Fruit fly (Drosophila melanogaster) whole organism: ENCODE results near the gene Polr1D.

Experiments used
- CG8478 ChIP-seq: fragments of >200 bp; optimal IDR thresholded peaks from 2 replicates; lab custom pipeline; 2018; ENCODE audit warnings: inconsistent platforms
- Dll ChIP-seq: fragments of >200 bp; optimal IDR thresholded peaks from 2 replicates; lab custom pipeline; 2017
- EcR ChIP-seq, 2 experiments: fragments of >200 bp; optimal IDR thresholded peaks; 2 replicates each; lab custom pipeline; 2017; ENCODE audit warnings: missing biosample characterization in 2 of 2, missing genetic modification characterization in 2 of 2, missing genetic modification reagents in 2 of 2
- pan ChIP-seq: fragments of >200 bp; optimal IDR thresholded peaks from 2 replicates; lab custom pipeline; 2017
- psq ChIP-seq: fragments of >200 bp; optimal IDR thresholded peaks from 2 replicates; lab custom pipeline; 2017
- usp ChIP-seq: fragments of >200 bp; optimal IDR thresholded peaks from 2 replicates; lab custom pipeline; 2017; ENCODE audit warnings: missing biosample characterization, missing genetic modification characterization, mixed read lengths

The Polr1D gene

dm6 chr2L:19108377-19108876, 26.6 kb downstream of the Polr1D start, which contains the start of gene Lim3:
TSS of gene Lim3 (minus strand) at chr2L:19108427.
- TF ChIP-seq psq (lab: Kevin White, UChicago) (no peak), CG8478 (lab: Kevin White, UChicago) (no peak), EcR (GFP tag; optimal IDR thresholded peaks at IDR 0.05; lab: Kevin White, UChicago) (no peak), pan (lab: Kevin White, UChicago) (no peak)

DNA sequence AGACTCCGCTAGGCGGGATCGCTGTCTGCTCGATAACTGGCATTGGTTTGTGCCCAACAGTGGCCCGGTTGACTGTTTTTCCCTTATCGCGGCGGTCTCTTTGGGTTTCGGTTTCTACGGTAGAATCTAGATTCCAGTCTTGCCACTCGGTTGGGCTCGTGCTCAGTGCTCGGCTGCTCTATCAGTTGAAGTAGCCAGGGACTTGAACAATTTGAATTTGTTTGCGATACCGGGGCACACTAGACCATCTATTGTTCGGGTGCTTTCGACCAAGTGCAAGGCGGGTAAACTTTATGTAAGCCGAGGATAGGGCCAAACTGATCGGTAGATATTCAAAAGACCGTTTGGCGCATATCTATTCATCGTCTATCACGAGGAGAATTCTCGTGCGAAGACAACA, 28.8 kb downstream of the Polr1D start:
- TF ChIP-seq CG8478 (lab: Kevin White, UChicago) (no peak), EcR (GFP tag; optimal IDR thresholded peaks at IDR 0.05; lab: Kevin White, UChicago) (no peak)

DNA sequence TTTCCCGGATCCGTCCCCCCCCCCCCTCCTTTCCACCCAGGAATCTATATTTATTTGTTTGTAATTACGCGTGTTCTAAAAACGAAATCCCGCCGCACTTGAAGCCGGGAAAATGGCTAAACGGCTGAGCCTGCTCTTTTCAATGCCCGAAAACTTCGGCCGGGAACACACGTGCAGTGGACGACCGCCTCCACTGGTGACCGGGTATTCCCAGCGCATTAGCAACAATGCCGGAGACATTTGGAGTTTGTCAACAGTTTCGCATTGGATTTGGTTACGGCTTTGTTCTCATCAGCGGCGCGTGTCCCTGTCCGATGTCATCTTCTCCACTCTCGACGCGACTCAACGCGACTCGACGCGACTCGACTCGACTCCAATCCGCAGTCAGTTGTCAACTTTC, 30.6 kb downstream of the Polr1D start:
- TF ChIP-seq Dll (no peak), usp (GFP tag; lab: Kevin White, UChicago) (no peak), pan (lab: Kevin White, UChicago) (no peak), CG8478 (lab: Kevin White, UChicago) (no peak), psq (lab: Kevin White, UChicago) (no peak), EcR (GFP tag; optimal IDR thresholded peaks at IDR 0.05; lab: Kevin White, UChicago) (no peak)

DNA sequence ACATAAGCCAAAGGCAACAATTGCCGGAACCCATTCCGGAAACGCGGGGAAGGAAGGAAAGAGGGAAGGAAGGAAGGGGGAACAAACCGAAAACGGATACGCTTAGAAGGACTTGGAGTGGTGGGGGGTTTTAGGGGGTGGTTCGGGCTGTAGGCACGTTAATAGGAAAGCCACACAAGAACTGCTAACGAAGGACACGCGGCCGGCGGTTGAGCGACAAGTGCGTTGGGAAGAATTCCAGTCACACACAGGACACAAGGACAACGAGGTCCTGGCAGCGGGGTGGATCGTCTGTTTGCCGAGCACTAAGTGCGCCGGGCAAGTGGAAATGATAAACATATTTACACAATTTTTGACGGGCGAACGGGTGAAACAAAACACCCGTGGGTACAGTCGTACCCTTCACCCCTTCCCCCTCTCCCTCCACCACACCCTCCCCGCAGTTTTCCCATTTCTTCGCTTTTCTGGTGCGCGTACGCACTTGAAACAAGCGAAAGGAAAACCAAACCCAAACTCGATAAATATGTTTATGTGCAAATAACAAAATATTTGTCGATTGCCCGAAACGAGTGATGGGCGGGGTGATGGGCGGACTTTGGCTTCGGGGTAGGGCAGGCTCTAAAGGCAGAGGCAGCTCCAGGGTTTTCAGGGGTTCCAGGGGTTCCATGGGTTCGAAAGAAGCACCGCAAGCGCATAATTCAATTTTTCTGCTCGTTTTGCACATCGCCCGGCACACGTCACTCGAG, 31.7 kb downstream of the Polr1D start:
- no peak for TF ChIP-seq psq (lab: Kevin White, UChicago)
- no peak for TF ChIP-seq usp (GFP tag; lab: Kevin White, UChicago)
- no peak for TF ChIP-seq Dll
- TF ChIP-seq pan (lab: Kevin White, UChicago) = no peak
- TF ChIP-seq CG8478 (lab: Kevin White, UChicago) = no peak
- no peak for TF ChIP-seq EcR (GFP tag; optimal IDR thresholded peaks at IDR 0.05; lab: Kevin White, UChicago)

DNA sequence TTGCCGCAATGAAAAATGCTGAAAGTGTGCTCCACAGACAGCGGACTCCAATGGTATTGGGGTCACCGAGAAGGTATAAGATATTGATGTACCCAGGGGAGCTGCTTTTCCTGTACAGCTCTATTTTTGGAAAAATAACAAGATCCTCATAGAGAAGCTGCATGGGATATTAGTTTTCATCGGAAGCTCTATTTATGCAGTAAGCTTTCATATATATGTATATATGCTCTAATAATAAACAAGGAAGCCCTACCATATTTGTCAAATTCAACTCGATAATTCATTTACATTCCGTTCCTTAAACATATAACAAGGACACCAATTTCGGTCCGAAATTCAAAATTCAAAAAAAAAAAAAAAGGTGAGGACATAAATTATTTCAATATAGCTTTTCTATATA, 33.3 kb downstream of the Polr1D start, which contains the start of the genes CG17344 and CG43731:
TSS of gene CG17344 (plus strand) at position 301 of the 400 bp plus-strand sequence.
TSS of gene CG43731 (plus strand) at position 301 of the 400 bp plus-strand sequence.
- TF ChIP-seq EcR (GFP tag; optimal IDR thresholded peaks at IDR 0.05; lab: Kevin White, UChicago) (no peak), CG8478 (lab: Kevin White, UChicago) (no peak), psq (lab: Kevin White, UChicago) (no peak), pan (lab: Kevin White, UChicago) (no peak)

DNA sequence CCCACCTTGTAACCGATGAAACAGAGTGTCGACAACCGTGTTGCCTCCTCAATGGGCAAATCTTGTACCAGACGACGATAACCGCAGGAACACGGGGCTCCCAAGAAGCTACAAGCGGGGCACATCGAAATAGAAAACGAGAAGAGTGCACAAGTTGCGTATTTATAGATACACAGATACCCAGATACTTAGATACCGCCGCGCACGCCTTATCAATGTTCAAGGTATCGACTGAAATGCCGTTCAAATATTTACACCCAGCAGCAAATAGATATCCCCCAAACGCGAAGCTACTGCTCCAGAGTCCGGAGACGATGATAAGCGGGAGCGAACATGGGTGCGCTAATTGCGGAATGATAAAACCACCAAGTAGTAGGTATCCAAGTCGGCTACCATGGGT, 36.4 kb downstream of the Polr1D start:
- TF ChIP-seq psq (lab: Kevin White, UChicago) = no peak
- TF ChIP-seq Dll = no peak
- no peak for TF ChIP-seq CG8478 (lab: Kevin White, UChicago)
- no peak for TF ChIP-seq pan (lab: Kevin White, UChicago)
- TF ChIP-seq EcR (GFP tag; optimal IDR thresholded peaks at IDR 0.05; lab: Kevin White, UChicago) = no peak
- TF ChIP-seq usp (GFP tag; lab: Kevin White, UChicago) = no peak

DNA sequence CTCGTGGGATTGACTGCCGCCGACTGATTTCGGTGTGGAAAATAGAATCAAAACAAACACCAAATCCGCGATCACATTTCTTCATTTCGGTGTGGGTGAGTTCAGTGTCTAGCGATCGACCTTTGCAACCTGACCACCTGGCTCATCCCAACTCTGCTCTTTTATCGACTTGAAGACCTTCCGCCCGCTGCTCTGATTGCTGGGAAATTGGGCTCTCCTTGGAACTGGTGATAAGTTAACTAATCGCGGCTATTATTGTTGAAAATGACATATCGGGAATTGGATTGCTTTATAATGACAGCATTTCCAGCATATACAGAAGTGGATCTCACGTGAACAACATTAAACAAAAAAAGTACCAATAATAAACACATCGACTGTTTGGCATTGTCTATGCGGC, 37.7 kb downstream of the Polr1D start:
- no peak for TF ChIP-seq CG8478 (lab: Kevin White, UChicago)
- TF ChIP-seq psq (lab: Kevin White, UChicago) = no peak
- no peak for TF ChIP-seq usp (GFP tag; lab: Kevin White, UChicago)
- no peak for TF ChIP-seq Dll
- TF ChIP-seq EcR (GFP tag; optimal IDR thresholded peaks at IDR 0.05; lab: Kevin White, UChicago) = no peak
- TF ChIP-seq pan (lab: Kevin White, UChicago) = no peak

- no peak for TF ChIP-seq EcR (GFP tag; optimal IDR thresholded peaks at IDR 0.05; lab: Kevin White, UChicago)
- no peak for TF ChIP-seq Dll
- TF ChIP-seq CG8478 (lab: Kevin White, UChicago) = no peak
- no peak for TF ChIP-seq pan (lab: Kevin White, UChicago)
- no peak for TF ChIP-seq psq (lab: Kevin White, UChicago)
- no peak for TF ChIP-seq usp (GFP tag; lab: Kevin White, UChicago)
These were observed 38.7 kb downstream of the Polr1D start for dm6 chr2L:19096361-19096760.

- TF ChIP-seq EcR (GFP tag; optimal IDR thresholded peaks at IDR 0.05; lab: Kevin White, UChicago) (no peak), Dll (no peak), CG8478 (lab: Kevin White, UChicago) (no peak)
These were observed 41.2 kb downstream of the Polr1D start for dm6 chr2L:19093868-19094267.

DNA sequence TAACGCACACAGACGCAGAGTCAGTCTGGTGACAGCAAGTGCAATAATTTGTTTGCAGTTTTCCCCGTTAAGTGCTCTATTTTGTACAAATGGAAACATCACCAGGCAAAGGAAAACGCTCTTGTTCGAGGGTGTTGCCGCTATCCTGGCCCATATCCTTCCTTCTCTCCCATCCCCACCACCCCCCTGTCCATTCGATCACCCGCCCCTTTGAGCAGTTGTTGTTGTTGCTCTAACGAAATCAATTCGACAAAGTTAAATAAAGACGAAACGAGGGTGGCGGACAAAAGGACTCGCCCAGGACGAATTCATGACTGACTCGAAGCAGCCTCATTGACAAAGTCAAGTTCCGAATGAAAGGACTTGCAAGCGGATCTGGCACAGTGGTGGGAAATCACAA, 45.6 kb downstream of the Polr1D start:
- TF ChIP-seq usp (GFP tag; lab: Kevin White, UChicago) (no peak), pan (lab: Kevin White, UChicago) (no peak), CG8478 (lab: Kevin White, UChicago) (no peak), Dll (no peak)

DNA sequence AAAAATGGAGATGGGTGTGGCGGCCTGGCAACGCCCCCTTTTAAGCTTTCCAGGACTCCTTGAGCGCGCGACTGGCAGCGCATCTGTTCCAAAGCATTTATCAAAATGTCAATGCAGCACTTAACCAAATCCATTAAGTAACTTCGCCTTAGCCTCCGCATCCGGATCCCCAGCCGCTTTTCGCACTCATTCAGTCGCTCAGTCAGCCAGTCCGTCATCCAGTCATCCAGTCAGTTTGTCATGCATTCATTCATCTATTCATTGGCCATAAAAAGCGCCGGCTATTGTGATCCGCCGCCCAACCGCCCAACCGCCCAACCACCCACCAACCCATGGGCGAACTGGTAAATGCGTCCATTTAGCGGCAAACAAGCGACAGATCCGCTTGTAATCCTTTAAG, 46.1 kb downstream of the Polr1D start:
- TF ChIP-seq usp (GFP tag; lab: Kevin White, UChicago) = no peak
- no peak for TF ChIP-seq Dll
- TF ChIP-seq psq (lab: Kevin White, UChicago) = no peak
- no peak for TF ChIP-seq EcR (GFP tag; optimal IDR thresholded peaks at IDR 0.05; lab: Kevin White, UChicago)

DNA sequence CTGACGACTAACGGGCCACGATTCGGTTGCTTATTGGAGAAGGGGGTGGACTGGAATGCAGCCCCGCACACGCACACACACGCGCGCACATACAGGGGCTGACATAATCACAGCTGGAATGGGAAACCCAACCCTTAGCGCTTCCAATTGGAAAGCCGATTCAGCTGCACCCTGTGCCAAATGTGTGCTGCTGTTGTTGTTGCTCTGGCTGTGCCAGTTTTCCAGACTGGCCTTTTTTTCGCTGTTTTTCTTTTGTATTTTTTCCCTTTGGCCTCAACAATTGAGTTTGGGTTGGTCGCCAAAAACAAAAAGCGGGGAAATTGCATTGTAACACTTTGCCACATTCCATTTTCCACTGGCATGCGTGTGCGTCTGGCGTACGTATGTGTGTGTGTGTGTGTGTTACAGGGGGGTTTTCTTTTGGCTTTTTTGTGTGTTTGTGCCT, 51.7 kb downstream of the Polr1D start:
- TF ChIP-seq psq (lab: Kevin White, UChicago) (no peak), pan (lab: Kevin White, UChicago) (no peak), EcR (GFP tag; optimal IDR thresholded peaks at IDR 0.05; lab: Kevin White, UChicago) (no peak), Dll (no peak), usp (GFP tag; lab: Kevin White, UChicago) (no peak), CG8478 (lab: Kevin White, UChicago) (no peak)
